Worm (Caenorhabditis elegans): ENCODE measurements around the gene F35C5.1.

F35C5.1 gene

ce11 chrII:12880406-12880805 lies at the start of gene F35C5.1:
TSS of gene F35C5.1 (plus strand) at chrII:12880804.
- no peak for TF ChIP-seq alr-1 (tag; optimal IDR thresholded peaks at IDR 0.05)
- TF ChIP-seq lsy-2 (tag; optimal IDR thresholded peaks at IDR 0.05): no peak
- TF ChIP-seq nhr-23 (tag; optimal IDR thresholded peaks at IDR 0.05): no peak
- TF ChIP-seq mdl-1 (tag; optimal IDR thresholded peaks at IDR 0.05): no peak
- no peak for TF ChIP-seq nhr-21 (tag; optimal IDR thresholded peaks at IDR 0.05)
- no peak for TF ChIP-seq nhr-11 (tag; optimal IDR thresholded peaks at IDR 0.05)
- TF ChIP-seq nhr-129 (tag; optimal IDR thresholded peaks at IDR 0.05): no peak
- TF ChIP-seq nhr-12 (tag; optimal IDR thresholded peaks at IDR 0.05): no peak
- TF ChIP-seq lin-11 (tag; optimal IDR thresholded peaks at IDR 0.05): no peak
- no peak for TF ChIP-seq elt-1 (tag; optimal IDR thresholded peaks at IDR 0.05)
- no peak for TF ChIP-seq sma-3 (GFP tag; optimal IDR thresholded peaks at IDR 0.05)
- TF ChIP-seq ZK546.5 (tag; optimal IDR thresholded peaks at IDR 0.05): no peak
- no peak for TF ChIP-seq ceh-82 (tag; optimal IDR thresholded peaks at IDR 0.05)
- no peak for TF ChIP-seq R02D3.7 (tag; optimal IDR thresholded peaks at IDR 0.05)
- no peak for TF ChIP-seq ama-1 (optimal IDR thresholded peaks at IDR 0.05)
- TF ChIP-seq ceh-16 (tag; optimal IDR thresholded peaks at IDR 0.05): no peak
- no peak for TF ChIP-seq Y55F3AM.14 (GFP tag; optimal IDR thresholded peaks at IDR 0.05)
- no peak for TF ChIP-seq C34F6.9 (tag; optimal IDR thresholded peaks at IDR 0.05)
- no peak for TF ChIP-seq egl-27 (tag; optimal IDR thresholded peaks at IDR 0.05)

- TF ChIP-seq ceh-16 (tag; optimal IDR thresholded peaks at IDR 0.05) (no peak), elt-1 (tag; optimal IDR thresholded peaks at IDR 0.05) (no peak), dmd-4 (tag; optimal IDR thresholded peaks at IDR 0.05) (no peak)
Measured at ce11 chrII:12840057-12840456, 40.5 kb upstream of the F35C5.1 start, which contains the start of gene lgc-35. TSS of gene lgc-35 (minus strand) at chrII:12840157.

ce11 chrII:12847736-12848135 lies 32.9 kb upstream of the F35C5.1 start, which contains the start of gene pes-10:
TSS of gene pes-10 (minus strand) at chrII:12847836.
- TF ChIP-seq alr-1 (tag; optimal IDR thresholded peaks at IDR 0.05): no peak
- TF ChIP-seq skn-1 (tag; optimal IDR thresholded peaks at IDR 0.05): no peak
- TF ChIP-seq unc-55 (GFP tag; optimal IDR thresholded peaks at IDR 0.05): no peak
- no peak for TF ChIP-seq F13H6.1 (tag; optimal IDR thresholded peaks at IDR 0.05)
- TF ChIP-seq aly-2 (tag; optimal IDR thresholded peaks at IDR 0.05): no peak
- no peak for TF ChIP-seq nhr-10 (tag; optimal IDR thresholded peaks at IDR 0.05)
- no peak for TF ChIP-seq egl-27 (tag; optimal IDR thresholded peaks at IDR 0.05)
- TF ChIP-seq blmp-1 (tag; optimal IDR thresholded peaks at IDR 0.05; ENCODE audit: insufficient read depth): no peak
- no peak for TF ChIP-seq sma-3 (GFP tag; optimal IDR thresholded peaks at IDR 0.05)
- TF ChIP-seq ceh-82 (tag; optimal IDR thresholded peaks at IDR 0.05): no peak

- TF ChIP-seq ztf-4 (tag; optimal IDR thresholded peaks at IDR 0.05): no peak
- no peak for TF ChIP-seq gmeb-1 (tag; optimal IDR thresholded peaks at IDR 0.05)
- no peak for TF ChIP-seq ama-1 (optimal IDR thresholded peaks at IDR 0.05)
- no peak for TF ChIP-seq crh-2 (tag; optimal IDR thresholded peaks at IDR 0.05)
- no peak for TF ChIP-seq Y55F3AM.14 (GFP tag; optimal IDR thresholded peaks at IDR 0.05)
- no peak for TF ChIP-seq sem-4 (tag; optimal IDR thresholded peaks at IDR 0.05)
- no peak for TF ChIP-seq sma-3 (GFP tag; optimal IDR thresholded peaks at IDR 0.05)
- TF ChIP-seq ceh-16 (tag; optimal IDR thresholded peaks at IDR 0.05): no peak
- no peak for TF ChIP-seq skn-1 (tag; optimal IDR thresholded peaks at IDR 0.05)
- TF ChIP-seq nhr-23 (tag; optimal IDR thresholded peaks at IDR 0.05): no peak
- no peak for TF ChIP-seq lsy-2 (tag; optimal IDR thresholded peaks at IDR 0.05)
Measured at ce11 chrII:12850129-12850528, 30.5 kb upstream of the F35C5.1 start, which contains the start of gene Y46G5A.28. TSS of gene Y46G5A.28 (plus strand) at chrII:12850429.

- no peak for TF ChIP-seq elt-1 (tag; optimal IDR thresholded peaks at IDR 0.05)
- TF ChIP-seq crh-2 (tag; optimal IDR thresholded peaks at IDR 0.05): no peak
- no peak for TF ChIP-seq nhr-10 (tag; optimal IDR thresholded peaks at IDR 0.05)
- TF ChIP-seq lsy-2 (tag; optimal IDR thresholded peaks at IDR 0.05): no peak
- no peak for TF ChIP-seq nhr-129 (tag; optimal IDR thresholded peaks at IDR 0.05)
- no peak for TF ChIP-seq lin-39 (tag; optimal IDR thresholded peaks at IDR 0.05)
- TF ChIP-seq F13H6.1 (tag; optimal IDR thresholded peaks at IDR 0.05): no peak
- no peak for TF ChIP-seq Y55F3AM.14 (GFP tag; optimal IDR thresholded peaks at IDR 0.05)
- no peak for TF ChIP-seq ztf-4 (tag; optimal IDR thresholded peaks at IDR 0.05)
Measured at ce11 chrII:12855900-12856299, 24.7 kb upstream of the F35C5.1 start, which contains the start of gene Y46G5A.29. TSS of gene Y46G5A.29 (plus strand) at chrII:12856200.

ce11 chrII:12865604-12866003 lies 15.0 kb upstream of the F35C5.1 start, which contains the start of gene snf-5:
TSS of gene snf-5 (minus strand) at chrII:12865785.
- TF ChIP-seq ZK546.5 (tag; optimal IDR thresholded peaks at IDR 0.05) (no peak), lin-39 (tag; optimal IDR thresholded peaks at IDR 0.05) (no peak), C34F6.9 (tag; optimal IDR thresholded peaks at IDR 0.05) (no peak), zag-1 (tag; optimal IDR thresholded peaks at IDR 0.05) (no peak), nhr-77 (tag; optimal IDR thresholded peaks at IDR 0.05) (no peak), unc-55 (GFP tag; optimal IDR thresholded peaks at IDR 0.05) (no peak), nhr-237 (tag; optimal IDR thresholded peaks at IDR 0.05) (no peak), gmeb-1 (tag; optimal IDR thresholded peaks at IDR 0.05) (no peak), mbf-1 (tag; optimal IDR thresholded peaks at IDR 0.05) (no peak), unc-62 (GFP tag; optimal IDR thresholded peaks at IDR 0.05) (no peak), dmd-4 (tag; optimal IDR thresholded peaks at IDR 0.05) (no peak), nhr-6 (tag; optimal IDR thresholded peaks at IDR 0.05) (no peak), alr-1 (tag; optimal IDR thresholded peaks at IDR 0.05) (no peak), peb-1 (tag; optimal IDR thresholded peaks at IDR 0.05) (no peak)

Data from whole organism, L2 larva.